Fruit fly (Drosophila melanogaster) whole organism, embryonic: ENCODE results near the gene Enoph.

Source experiments
- ATbp ChIP-seq: fragments of 200-800 bp; sonication (Bioruptor generic); optimal IDR thresholded peaks from 2 replicates; lab custom pipeline; 2017; ENCODE audit warnings: missing biosample characterization, mild to moderate bottlenecking, missing genetic modification characterization, missing genetic modification reagents
- Aef1 ChIP-seq: fragments of 200-800 bp; sonication (Bioruptor generic); IDR thresholded peaks from 3 replicates; pipeline ENCODE4 v1.3.6; 2022; ENCODE audit warnings: missing biosample characterization, missing genetic modification characterization
- CG13624 ChIP-seq: fragments of 200-800 bp; sonication (Bioruptor generic); optimal IDR thresholded peaks from 2 replicates; lab custom pipeline; 2016; ENCODE audit warnings: missing biosample characterization, missing genetic modification characterization
- CG17568 ChIP-seq: fragments of 200-800 bp; sonication (Bioruptor generic); optimal IDR thresholded peaks from 2 replicates; lab custom pipeline; 2018; ENCODE audit warnings: missing biosample characterization, mild to moderate bottlenecking, missing genetic modification characterization, moderate library complexity
- CG7987 ChIP-seq: fragments of 200-800 bp; sonication (Bioruptor generic); optimal IDR thresholded peaks from 2 replicates; lab custom pipeline; 2018; ENCODE audit warnings: missing biosample characterization, mild to moderate bottlenecking, missing genetic modification characterization, moderate library complexity
- CHES-1-like ChIP-seq: fragments of 200-800 bp; sonication (Bioruptor generic); optimal IDR thresholded peaks from 2 replicates; lab custom pipeline; 2016; ENCODE audit warnings: missing biosample characterization, missing genetic modification characterization
- Dll ChIP-seq: fragments of 200-800 bp; sonication (Bioruptor generic); IDR thresholded peaks from 4 replicates; pipeline ENCODE4 v1.3.6; 2022; ENCODE audit warnings: missing biosample characterization, missing genetic modification characterization; ENCODE audit not compliant: partially characterized antibody
- E2f1 ChIP-seq: fragments of 200-800 bp; sonication (Bioruptor generic); IDR thresholded peaks from 2 replicates; pipeline ENCODE4 v1.3.6; 2022; ENCODE audit warnings: missing biosample characterization, missing genetic modification characterization
- Hsf ChIP-seq: fragments of 200-800 bp; sonication (Bioruptor generic); optimal IDR thresholded peaks from 3 replicates; lab custom pipeline; 2016; ENCODE audit warnings: missing biosample characterization, missing genetic modification characterization
- ind ChIP-seq: fragments of 200-800 bp; sonication (Bioruptor generic); optimal IDR thresholded peaks from 3 replicates; lab custom pipeline; 2016; ENCODE audit warnings: missing biosample characterization, missing genetic modification characterization
- psq ChIP-seq: fragments of 200-800 bp; sonication (Bioruptor generic); optimal IDR thresholded peaks from 2 replicates; lab custom pipeline; 2017; ENCODE audit warnings: missing biosample characterization, missing genetic modification characterization
- sd ChIP-seq: fragments of 200-800 bp; sonication (Bioruptor generic); optimal IDR thresholded peaks from 3 replicates; lab custom pipeline; 2018; ENCODE audit warnings: missing biosample characterization, mild to moderate bottlenecking, missing genetic modification characterization, moderate library complexity
- vnd ChIP-seq: fragments of 200-800 bp; sonication (Bioruptor generic); IDR thresholded peaks from 3 replicates; pipeline ENCODE4 v1.3.6; 2022; ENCODE audit warnings: missing biosample characterization, missing genetic modification characterization; ENCODE audit not compliant: partially characterized antibody

dm6 chr3R:5295090-5295489 lies 38.6 kb upstream of the Enoph start:
- TF ChIP-seq CG13624 (GFP tag; lab: Kevin White, UChicago) (no peak), Hsf (GFP tag; lab: Kevin White, UChicago) (no peak), ind (GFP tag; lab: Kevin White, UChicago) (no peak), ATbp (no peak), Dll (GFP tag; lab: Robert Waterston, UW) (no peak), sd (tag; lab: Kevin White, UChicago) (no peak), CHES-1-like (GFP tag; lab: Kevin White, UChicago) (no peak), vnd (GFP tag; lab: Robert Waterston, UW) (no peak), Aef1 (GFP tag; lab: Robert Waterston, UW) (no peak), CG7987 (GFP tag; lab: Kevin White, UChicago) (no peak), psq (no peak), E2f1 (GFP tag; lab: Robert Waterston, UW) (no peak), CG17568 (GFP tag; lab: Kevin White, UChicago) (no peak)
